Worm (Caenorhabditis elegans) whole organism, young adult: ENCODE data around the gene C52B9.19.

ENCODE experiments used
- Y53F4B.3 ChIP-seq: fragments of 200-800 bp; sonication (Bioruptor generic); IDR thresholded peaks from 2 replicates; pipeline ENCODE4 v1.3.6; 2022; ENCODE audit warnings: missing genetic modification reagents, missing genetic modification characterization, missing compliant biosample characterization
- ztf-3 ChIP-seq: fragments of 200-800 bp; sonication (Bioruptor generic); optimal IDR thresholded peaks from 2 replicates; lab custom pipeline; 2018; ENCODE audit warnings: mild to moderate bottlenecking, missing genetic modification characterization, missing compliant biosample characterization

DNA sequence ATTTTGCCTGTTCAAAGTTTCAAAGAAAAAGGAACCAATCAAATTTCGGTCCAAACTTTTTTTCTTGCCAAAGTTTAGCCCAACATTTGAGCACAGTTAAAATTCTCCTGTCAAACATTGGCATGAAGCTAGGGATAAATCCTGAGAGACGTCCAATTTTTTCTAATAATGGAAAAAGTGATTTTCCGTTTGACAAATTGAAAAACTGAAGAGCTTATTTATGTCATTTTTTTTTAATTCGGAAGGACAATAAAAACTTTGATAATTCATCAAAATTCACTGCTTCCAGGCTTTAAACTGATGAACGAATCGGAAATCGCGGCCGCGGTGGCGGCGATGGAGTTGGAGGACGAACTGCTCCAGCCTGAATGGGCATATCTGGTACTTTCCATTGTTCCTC is 38.2 kb downstream of the C52B9.19 start, which contains the start of gene dop-6:
- TF ChIP-seq Y53F4B.3 (no peak), ztf-3 (GFP tag; lab: Kevin White, UChicago) (no peak)
